Worm (Caenorhabditis elegans) whole organism, early embryonic: ENCODE data around the gene elt-4.

Experiments used
- ama-1 ChIP-seq: fragments of 150-350 bp; optimal IDR thresholded peaks from 2 replicates; lab custom pipeline; 2014
- flt-1 ChIP-seq: fragments of 200-800 bp; sonication (Bioruptor generic); IDR thresholded peaks from 2 replicates; pipeline ENCODE4 v1.3.6; 2022; ENCODE audit warnings: missing genetic modification characterization, missing compliant biosample characterization
- scrt-1 ChIP-seq: fragments of 200-800 bp; sonication (Bioruptor generic); IDR thresholded peaks from 2 replicates; pipeline ENCODE4 v1.3.6; 2022; ENCODE audit warnings: missing genetic modification characterization, missing compliant biosample characterization

DNA sequence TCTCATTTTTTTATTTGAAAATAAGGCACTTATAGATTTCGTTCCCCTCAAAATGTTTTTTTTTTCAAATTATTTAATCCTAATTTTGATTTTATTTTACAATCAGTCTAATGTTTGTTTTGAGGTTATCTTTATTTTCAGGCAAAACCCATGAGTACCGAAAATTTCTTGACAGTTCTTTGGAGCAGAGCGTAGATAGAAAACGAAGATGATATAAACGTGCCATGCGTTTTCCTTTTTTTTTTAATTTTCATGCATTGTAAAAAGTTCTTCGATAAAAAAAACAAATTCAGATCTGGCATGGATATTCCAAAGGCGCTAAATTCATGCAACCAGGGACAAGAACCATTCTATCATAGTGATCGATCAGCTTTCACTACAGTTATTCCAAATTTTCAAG, 15.7 kb downstream of the elt-4 start, which contains the start of gene C33D3.5:
- TF ChIP-seq flt-1 (GFP tag; lab: Robert Waterston, UW) (no peak), scrt-1 (no peak), ama-1 (lab: Kevin White, UChicago) (no peak)
